Worm (Caenorhabditis elegans) whole organism, L1 larva: Measurements from ENCODE around the gene C02F4.4.

ENCODE experiments used
- aha-1 ChIP-seq: fragments of 150-350 bp; optimal IDR thresholded peaks from 2 replicates; lab custom pipeline; 2014; ENCODE audit warnings: missing biosample characterization, missing genetic modification characterization
- aly-2 ChIP-seq: fragments of 150-350 bp; optimal IDR thresholded peaks from 2 replicates; lab custom pipeline; 2014; ENCODE audit warnings: missing biosample characterization, missing genetic modification characterization
- ceh-82 ChIP-seq, 3 experiments: fragments of 150-350 bp in 1 of 3; sonication (generic microtip) in 2 of 3; optimal IDR thresholded peaks; 2 replicates each; lab custom pipeline; 2014 to 2017; ENCODE audit warnings: missing biosample characterization in 3 of 3, missing genetic modification characterization in 3 of 3
- efl-1 ChIP-seq, 4 experiments: fragments of 150-350 bp; optimal IDR thresholded peaks in 3 of 4; peaks in 1 of 4; 1 replicate in 1 of 4; 2 replicates in 3 of 4; lab custom pipeline; 2014; ENCODE audit warnings: missing biosample characterization in 2 of 4, missing genetic modification characterization in 2 of 4, missing genetic modification reagents in 2 of 4
- jun-1 ChIP-seq: fragments of 150-350 bp; optimal IDR thresholded peaks from 2 replicates; lab custom pipeline; 2014; ENCODE audit warnings: missing biosample characterization, missing genetic modification reagents, missing genetic modification characterization
- lin-13 ChIP-seq: fragments of 150-350 bp; optimal IDR thresholded peaks from 2 replicates; lab custom pipeline; 2014; ENCODE audit warnings: missing biosample characterization, missing genetic modification reagents, missing genetic modification characterization
- lir-3 ChIP-seq: sonication (generic microtip); optimal IDR thresholded peaks from 2 replicates; lab custom pipeline; 2016; ENCODE audit warnings: mild to moderate bottlenecking, missing genetic modification characterization, moderate library complexity, missing compliant biosample characterization; ENCODE audit not compliant: poor library complexity
- nhr-28 ChIP-seq: fragments of 150-350 bp; optimal IDR thresholded peaks from 2 replicates; lab custom pipeline; 2014; ENCODE audit warnings: missing biosample characterization, missing genetic modification characterization
- nhr-84 ChIP-seq: sonication (generic microtip); optimal IDR thresholded peaks from 2 replicates; lab custom pipeline; 2017; ENCODE audit warnings: missing biosample characterization, missing genetic modification characterization
- rnt-1 ChIP-seq: sonication (generic microtip); optimal IDR thresholded peaks from 2 replicates; lab custom pipeline; 2016; ENCODE audit warnings: mild to moderate bottlenecking, missing genetic modification characterization, moderate library complexity, missing compliant biosample characterization
- unc-130 ChIP-seq: fragments of 150-350 bp; optimal IDR thresholded peaks from 2 replicates; lab custom pipeline; 2017; ENCODE audit warnings: missing biosample characterization, missing genetic modification characterization, inconsistent platforms
- vab-15 ChIP-seq: sonication (generic microtip); optimal IDR thresholded peaks from 2 replicates; lab custom pipeline; 2017; ENCODE audit warnings: missing genotype, mild to moderate bottlenecking, missing genetic modification characterization, missing compliant biosample characterization
- ztf-4 ChIP-seq: fragments of 150-350 bp; optimal IDR thresholded peaks from 2 replicates; lab custom pipeline; 2014; ENCODE audit warnings: missing biosample characterization, missing genetic modification characterization

DNA sequence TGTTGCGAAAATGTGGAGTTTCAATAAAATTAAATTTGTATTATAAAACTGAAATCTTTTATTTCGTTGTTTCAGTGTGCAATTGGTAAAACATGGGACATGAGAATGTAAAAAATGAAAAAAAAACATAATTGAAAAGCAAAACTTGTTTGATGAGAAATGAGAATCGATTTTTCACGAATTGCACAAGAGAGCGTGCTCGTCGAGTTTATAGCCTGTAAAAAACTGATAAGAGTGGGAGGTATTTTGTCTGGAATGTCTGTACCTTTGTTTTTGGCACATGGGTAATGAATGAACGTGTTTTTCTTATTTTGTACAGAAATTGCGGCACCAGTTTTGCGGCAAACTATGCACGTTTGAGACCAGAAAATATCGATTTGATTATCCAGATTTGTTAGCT lies 32.4 kb downstream of the C02F4.4 start:
- no peak for TF ChIP-seq jun-1 (tag; lab: Kevin White, UChicago)
- TF ChIP-seq aly-2 = no peak
- TF ChIP-seq lir-3 (tag; lab: Kevin White, UChicago) = no peak
- TF ChIP-seq aha-1 (tag; lab: Kevin White, UChicago) = no peak
- TF ChIP-seq lin-13 = no peak
- no peak for TF ChIP-seq ceh-82 (tag; optimal IDR thresholded peaks at IDR 0.05; lab: Kevin White, UChicago)
- no peak for TF ChIP-seq efl-1 (optimal IDR thresholded peaks at IDR 0.05; lab: Kevin White, UChicago)
- TF ChIP-seq efl-1 (GFP tag; optimal IDR thresholded peaks at IDR 0.05 in 1 of 2; lab: Kevin White, UChicago) = no peak
- TF ChIP-seq vab-15 (tag; lab: Kevin White, UChicago) = no peak
- TF ChIP-seq unc-130 = no peak
- TF ChIP-seq rnt-1 (tag; lab: Kevin White, UChicago) = no peak
- TF ChIP-seq ztf-4 = no peak
- no peak for TF ChIP-seq nhr-28 (tag; lab: Kevin White, UChicago)
- TF ChIP-seq nhr-84 (tag; lab: Kevin White, UChicago) = no peak
